Worm (Caenorhabditis elegans): Measurements from ENCODE around the gene C04C3.6.

C04C3.6 gene

ce11 chrIV:3383203-3383602 lies 39.2 kb downstream of the C04C3.6 start:
- peak; percentile 20 to 21 for TF ChIP-seq lsy-2 (tag; optimal IDR thresholded peaks at IDR 0.05)
- no peak for TF ChIP-seq nhr-77 (tag; optimal IDR thresholded peaks at IDR 0.05)

DNA sequence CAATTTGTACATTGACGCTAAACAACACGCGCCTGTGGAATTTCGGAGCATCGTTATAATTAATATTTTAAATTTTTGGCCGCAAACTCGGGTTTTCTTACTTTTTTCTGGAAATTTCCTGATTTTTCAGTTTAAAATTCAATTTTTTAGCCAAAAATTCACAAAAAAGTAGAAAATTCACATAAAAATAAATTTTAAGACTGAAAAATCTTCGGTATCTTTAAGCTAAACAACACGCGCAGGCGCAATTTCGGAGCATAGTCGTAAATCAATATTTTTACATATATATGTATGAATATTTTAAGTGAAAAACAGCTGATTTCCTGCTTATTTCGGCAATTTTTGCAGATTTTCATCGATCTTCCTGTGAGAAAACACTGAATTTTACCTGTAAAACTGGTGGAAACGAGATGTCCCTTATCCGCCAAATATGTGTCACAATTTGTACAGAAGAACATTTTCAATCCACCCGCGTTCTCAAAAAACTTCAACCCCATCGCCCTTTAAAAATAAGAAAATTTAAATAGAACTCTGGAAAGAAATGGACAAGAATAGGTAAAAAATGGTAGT lies 40.0 kb downstream of the C04C3.6 start, which contains the start of gene B0546.3:
B0546.3 (minus strand) TSS at position 504 of the 570 bp plus-strand sequence.
- TF ChIP-seq nhr-90 (tag; optimal IDR thresholded peaks at IDR 0.05; ENCODE audit: poor library complexity) (no peak), nhr-47 (tag; optimal IDR thresholded peaks at IDR 0.05) (peak; percentile 33), nhr-71 (tag; optimal IDR thresholded peaks at IDR 0.05) (peak; percentile 5), efl-1 (optimal IDR thresholded peaks at IDR 0.05) (no peak), efl-1 (GFP tag; optimal IDR thresholded peaks at IDR 0.05 in 1 of 2) (peak in 1 of 2 experiments; percentile 76), elt-2 (tag; optimal IDR thresholded peaks at IDR 0.05) (peak; percentile 9), nhr-85 (tag) (peak; percentile 43), zip-4 (GFP tag; optimal IDR thresholded peaks at IDR 0.05) (no peak)

- no peak for TF ChIP-seq jun-1 (tag; optimal IDR thresholded peaks at IDR 0.05)
- TF ChIP-seq ama-1 (optimal IDR thresholded peaks at IDR 0.05) = no peak
- TF ChIP-seq efl-1 (optimal IDR thresholded peaks at IDR 0.05) = no peak
- peak in 1 of 2 experiments; percentile 46 for TF ChIP-seq efl-1 (GFP tag; optimal IDR thresholded peaks at IDR 0.05 in 1 of 2)
- no peak for TF ChIP-seq mep-1 (tag; optimal IDR thresholded peaks at IDR 0.05)
- no peak for TF ChIP-seq irx-1 (tag; optimal IDR thresholded peaks at IDR 0.05)
- TF ChIP-seq nhr-237 (tag; optimal IDR thresholded peaks at IDR 0.05) = no peak
- no peak for TF ChIP-seq nhr-20 (tag; optimal IDR thresholded peaks at IDR 0.05)
Measured at ce11 chrIV:3378080-3378804, 44.2 kb downstream of the C04C3.6 start, which contains the start of gene otub-4. TSS of gene otub-4 (minus strand) at chrIV:3378130.

- TF ChIP-seq C34B4.2 (tag; optimal IDR thresholded peaks at IDR 0.05) = no peak
- no peak for TF ChIP-seq zag-1 (tag; optimal IDR thresholded peaks at IDR 0.05)
- TF ChIP-seq pqm-1 (tag; optimal IDR thresholded peaks at IDR 0.05) = no peak
- TF ChIP-seq hlh-17 (GFP tag; optimal IDR thresholded peaks at IDR 0.05; ENCODE audit: borderline replicate concordance) = no peak
- TF ChIP-seq sox-4 (tag; optimal IDR thresholded peaks at IDR 0.05) = no peak
- TF ChIP-seq C04F5.9 (tag; optimal IDR thresholded peaks at IDR 0.05) = no peak
- no peak for TF ChIP-seq mab-9 (GFP tag; IDR thresholded peaks at IDR 0.05)
- TF ChIP-seq mef-2 (tag; optimal IDR thresholded peaks at IDR 0.05) = no peak
- no peak for TF ChIP-seq xbp-1 (tag; optimal IDR thresholded peaks at IDR 0.05)
- no peak for TF ChIP-seq Y116A8C.19 (tag; optimal IDR thresholded peaks at IDR 0.05; ENCODE audit: borderline replicate concordance)
- TF ChIP-seq nhr-90 (tag; optimal IDR thresholded peaks at IDR 0.05; ENCODE audit: poor library complexity) = peak; percentile 19
- no peak for TF ChIP-seq fkh-4 (tag; optimal IDR thresholded peaks at IDR 0.05; ENCODE audit: borderline replicate concordance)
- no peak for TF ChIP-seq ceh-8 (GFP tag; optimal IDR thresholded peaks at IDR 0.05)
- no peak for TF ChIP-seq unc-86 (tag; optimal IDR thresholded peaks at IDR 0.05)
- TF ChIP-seq snpc-4 (tag; optimal IDR thresholded peaks at IDR 0.05) = no peak
- no peak for TF ChIP-seq efl-1 (optimal IDR thresholded peaks at IDR 0.05)
- peak in 1 of 2 experiments; percentile 89 for TF ChIP-seq efl-1 (GFP tag; optimal IDR thresholded peaks at IDR 0.05 in 1 of 2)
- TF ChIP-seq hlh-4 (tag; optimal IDR thresholded peaks at IDR 0.05) = no peak
- no peak for TF ChIP-seq lir-3 (tag; optimal IDR thresholded peaks at IDR 0.05; ENCODE audit: poor library complexity)
- no peak for TF ChIP-seq alr-1 (tag; optimal IDR thresholded peaks at IDR 0.05; ENCODE audit: borderline replicate concordance)
- TF ChIP-seq grh-1 (GFP tag; IDR thresholded peaks at IDR 0.05) = no peak
- no peak for TF ChIP-seq C16A3.4 (tag; optimal IDR thresholded peaks at IDR 0.05)
- TF ChIP-seq nhr-19 (GFP tag; conservative IDR thresholded peaks at IDR 0.05) = no peak
- no peak for TF ChIP-seq lin-39 (tag; optimal IDR thresholded peaks at IDR 0.05)
- TF ChIP-seq nhr-71 (tag; optimal IDR thresholded peaks at IDR 0.05) = peak; percentile 19
- TF ChIP-seq F16B12.6 (tag; optimal IDR thresholded peaks at IDR 0.05) = no peak
Measured at ce11 chrIV:3373370-3373769, 49.0 kb downstream of the C04C3.6 start.

Measured in whole organism, L1 larva.